Fruit fly (Drosophila melanogaster): ENCODE data around the gene Ir94e.

DNA sequence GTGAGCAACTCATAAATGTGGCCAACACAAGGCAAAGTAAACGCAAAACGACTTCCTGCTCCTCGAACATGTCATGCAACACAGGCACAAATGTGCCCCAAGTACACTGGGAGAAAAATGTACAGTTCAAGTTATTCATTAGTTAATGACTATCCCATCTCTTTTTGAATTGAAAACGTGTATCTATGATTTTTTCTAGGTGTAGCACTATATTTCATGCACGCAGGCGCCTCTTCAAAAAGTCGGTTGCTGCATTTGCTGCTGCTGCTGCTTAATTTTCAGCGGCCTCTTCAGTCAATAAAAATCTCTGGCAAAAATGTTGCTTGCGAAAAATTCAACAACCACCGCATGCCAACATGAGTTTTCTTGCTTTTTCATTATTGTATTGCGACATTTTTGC, 37.8 kb upstream of the Ir94e start:
- TF ChIP-seq Ets98B (GFP tag; IDR thresholded peaks at IDR 0.05) (peak; percentile 43), CG13204 (GFP tag; optimal IDR thresholded peaks at IDR 0.05) (no peak), CG15710 (tag; optimal IDR thresholded peaks at IDR 0.05) (no peak), gl (tag; optimal IDR thresholded peaks at IDR 0.05) (no peak), D1 (tag; optimal IDR thresholded peaks at IDR 0.05) (no peak), CG4496 (GFP tag; IDR thresholded peaks at IDR 0.05) (peak; percentile 57; the same call in 2 of the 3 replicates), CG8159 (tag; optimal IDR thresholded peaks at IDR 0.05) (no peak), Pif1B (GFP tag; optimal IDR thresholded peaks at IDR 0.05) (no peak)
